Fruit fly (Drosophila melanogaster): ENCODE data around the gene CG7394.

The CG7394 gene

DNA sequence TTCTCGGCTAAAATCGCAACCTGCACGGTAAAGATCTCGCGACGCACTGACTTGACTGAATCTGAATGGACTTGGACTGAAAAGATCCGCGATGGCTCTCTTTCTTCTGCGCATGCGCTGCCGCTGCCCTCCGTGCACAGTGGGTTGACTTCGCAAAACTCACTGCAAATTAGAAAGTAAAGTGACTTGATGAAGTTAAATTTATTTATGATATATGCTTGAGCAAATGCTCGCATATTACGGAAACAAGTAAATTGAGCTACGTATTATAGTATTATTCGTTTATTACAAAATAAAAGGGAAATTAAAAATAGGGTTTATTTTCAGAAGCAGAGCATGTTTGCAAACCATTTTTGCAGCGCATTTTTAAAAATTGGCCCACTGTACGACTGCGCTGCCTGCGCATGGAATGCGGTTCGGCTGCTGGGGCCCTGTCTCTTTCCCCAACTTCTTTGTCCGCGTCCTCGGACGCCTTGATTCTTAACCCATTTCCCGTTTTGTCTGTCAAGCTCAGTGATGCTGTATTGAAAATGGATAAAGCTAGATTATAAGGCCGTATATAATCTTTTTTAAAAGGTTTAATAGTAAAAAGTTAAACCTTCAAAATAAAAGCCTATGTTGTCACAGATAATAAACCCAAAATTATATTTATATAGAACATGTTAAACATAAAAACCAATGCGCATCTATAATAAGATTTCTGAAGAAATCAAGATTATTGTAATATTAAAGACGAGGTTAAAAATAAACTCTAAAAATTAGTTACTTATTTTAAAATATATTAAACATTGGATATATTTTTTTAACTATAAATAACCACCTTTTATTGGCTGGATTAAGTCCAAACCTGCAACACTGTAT lies 26.2 kb downstream of the CG7394 start, which contains the start of gene rt (continued):
- TF ChIP-seq lola (GFP tag; optimal IDR thresholded peaks at IDR 0.05) (peak in 1 of 3 experiments; percentile 85), Oaz (GFP tag; IDR thresholded peaks at IDR 0.05) (no peak), chif (GFP tag; optimal IDR thresholded peaks at IDR 0.05) (peak; percentile 16 to 56), insv (GFP tag; optimal IDR thresholded peaks at IDR 0.05) (no peak), Optix (GFP tag; IDR thresholded peaks at IDR 0.05) (no peak), CG30403 (GFP tag; optimal IDR thresholded peaks at IDR 0.05) (peak; percentile 58), CG12071 (GFP tag; optimal IDR thresholded peaks at IDR 0.05) (peak; percentile 14), hb (GFP tag; IDR thresholded peaks at IDR 0.05; ENCODE audit: partially characterized antibody) (no peak), tap (tag; optimal IDR thresholded peaks at IDR 0.05) (peak; percentile 27), twi (tag; optimal IDR thresholded peaks at IDR 0.05) (peak; percentile 51), hkb (optimal IDR thresholded peaks at IDR 0.05) (no peak), hkb (GFP tag; IDR thresholded peaks at IDR 0.05) (peak; percentile 70), CG14667 (GFP tag; IDR thresholded peaks at IDR 0.05) (no peak), BtbVII (GFP tag; optimal IDR thresholded peaks at IDR 0.05) (no peak), Hmr (GFP tag; optimal IDR thresholded peaks at IDR 0.05) (no peak), ERR (GFP tag; optimal IDR thresholded peaks at IDR 0.05) (no peak), ems (GFP tag; optimal IDR thresholded peaks at IDR 0.05) (peak; percentile 27), Mes4 (GFP tag; optimal IDR thresholded peaks at IDR 0.05) (no peak), gt (GFP tag; IDR thresholded peaks at IDR 0.05) (no peak), trh (GFP tag; optimal IDR thresholded peaks at IDR 0.05) (no peak), Oli (tag; optimal IDR thresholded peaks at IDR 0.05) (peak; percentile 66), CG12219 (GFP tag; optimal IDR thresholded peaks at IDR 0.05) (peak; percentile 46), CG10959 (GFP tag; IDR thresholded peaks at IDR 0.05) (0 out of 2 replicates have a peak, but pooled peaks have one; percentile 33), caup (GFP tag; optimal IDR thresholded peaks at IDR 0.05; ENCODE audit: severe bottlenecking) (no peak), jumu (GFP tag; optimal IDR thresholded peaks at IDR 0.05) (no peak), cato (GFP tag; optimal IDR thresholded peaks at IDR 0.05; ENCODE audit: borderline replicate concordance) (no peak), ci (GFP tag; IDR thresholded peaks at IDR 0.05) (no peak), CG9215 (GFP tag; IDR thresholded peaks at IDR 0.05) (no peak), Adf1 (GFP tag; IDR thresholded peaks at IDR 0.05) (0 out of 2 replicates have a peak, but pooled peaks have one; percentile 20), nom (GFP tag; optimal IDR thresholded peaks at IDR 0.05) (no peak), dmrt99B (tag; optimal IDR thresholded peaks at IDR 0.05) (peak; percentile 53), dpn (GFP tag; optimal IDR thresholded peaks at IDR 0.05) (peak in 1 of 2 experiments; percentile 40), CG3163 (GFP tag; optimal IDR thresholded peaks at IDR 0.05) (no peak), CG17186 (GFP tag; optimal IDR thresholded peaks at IDR 0.05) (no peak), toy (GFP tag; IDR thresholded peaks at IDR 0.05) (no peak), salm (tag; optimal IDR thresholded peaks at IDR 0.05) (peak; percentile 29), Trl (optimal IDR thresholded peaks at IDR 0.05) (no peak), Trl (GFP tag; optimal IDR thresholded peaks at IDR 0.05) (peak; percentile 39), lmd (GFP tag; IDR thresholded peaks at IDR 0.05) (no peak; the same call in 1 of the 2 replicates), bigmax (GFP tag; optimal IDR thresholded peaks at IDR 0.05) (no peak), CG2129 (GFP tag; IDR thresholded peaks at IDR 0.05; ENCODE audit: partially characterized antibody) (no peak), E2f1 (GFP tag; IDR thresholded peaks at IDR 0.05) (0 out of 2 replicates have a peak, but pooled peaks have one; percentile 51), CG33557 (GFP tag; optimal IDR thresholded peaks at IDR 0.05) (peak; percentile 80), kay (GFP tag; optimal IDR thresholded peaks at IDR 0.05) (no peak), Lim3 (GFP tag; IDR thresholded peaks at IDR 0.05) (no peak), Jarid2 (GFP tag; optimal IDR thresholded peaks at IDR 0.05) (no peak), NfI (GFP tag; optimal IDR thresholded peaks at IDR 0.05) (peak; percentile 32), fd102C (GFP tag; optimal IDR thresholded peaks at IDR 0.05) (no peak), stc (GFP tag; IDR thresholded peaks at IDR 0.05) (0 out of 2 replicates have a peak, but pooled peaks have one; percentile 24)

Measured in whole organism, embryonic.